Worm (Caenorhabditis elegans) whole organism, L2 larva: ENCODE data around the gene Y54G2A.40.
A peak's percentile ranks its signal among the peaks of the same experiment; 100 is the strongest.
"Not testable (repeated sequence)": the region's sequence is repeated elsewhere in the genome, so short reads cannot be mapped to it uniquely, and the experiment has no call there.

Source experiments
- F13H6.1 ChIP-seq: sonication (generic microtip); optimal IDR thresholded peaks from 2 replicates; lab custom pipeline; 2016; ENCODE audit warnings: missing genetic modification characterization, missing compliant biosample characterization
- Y55F3AM.14 ChIP-seq: fragments of 200-800 bp; sonication (Bioruptor generic); optimal IDR thresholded peaks from 2 replicates; lab custom pipeline; 2018; ENCODE audit warnings: mild to moderate bottlenecking, missing genetic modification characterization, missing compliant biosample characterization
- egl-27 ChIP-seq: sonication (generic microtip); optimal IDR thresholded peaks from 3 replicates; lab custom pipeline; 2017; ENCODE audit warnings: missing biosample characterization, missing genetic modification reagents, missing genetic modification characterization
- gmeb-1 ChIP-seq: fragments of 150-350 bp; optimal IDR thresholded peaks from 2 replicates; lab custom pipeline; 2014; ENCODE audit warnings: missing biosample characterization, missing genetic modification characterization
- lsy-2 ChIP-seq, 2 experiments: fragments of 150-350 bp in 1 of 2; sonication (generic microtip) in 1 of 2; optimal IDR thresholded peaks; 2 replicates each; lab custom pipeline; 2014 to 2017; ENCODE audit warnings: missing biosample characterization in 2 of 2, missing genetic modification characterization in 2 of 2

The Y54G2A.40 gene

DNA sequence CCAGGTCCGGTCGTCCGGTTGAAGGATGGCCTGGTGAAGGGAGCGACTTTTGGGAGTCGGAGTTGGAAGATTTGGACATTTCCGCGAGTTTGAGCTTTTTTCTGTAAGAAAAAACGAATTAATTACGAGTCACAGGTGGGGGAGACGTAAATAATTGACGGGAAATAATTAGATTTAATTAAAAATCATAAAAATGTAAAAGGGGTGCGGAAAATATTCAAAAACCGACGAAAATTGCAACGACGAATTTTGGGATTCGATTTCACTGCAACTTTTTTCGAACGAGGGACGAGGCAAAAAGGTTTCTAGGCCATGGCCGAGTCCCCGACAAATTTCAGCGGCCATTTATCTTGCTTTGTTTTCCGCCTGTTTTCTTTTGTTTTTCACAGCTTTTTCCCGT, 48.4 kb downstream of the Y54G2A.40 start, which contains the start of gene Y54G2A.19:
Y54G2A.19 (minus strand) TSS at position 101 of the 400 bp plus-strand sequence.
- TF ChIP-seq lsy-2 (tag; optimal IDR thresholded peaks at IDR 0.05; lab: Kevin White, UChicago); egl-27; gmeb-1 (tag; lab: Kevin White, UChicago): not testable (repeated sequence)

DNA sequence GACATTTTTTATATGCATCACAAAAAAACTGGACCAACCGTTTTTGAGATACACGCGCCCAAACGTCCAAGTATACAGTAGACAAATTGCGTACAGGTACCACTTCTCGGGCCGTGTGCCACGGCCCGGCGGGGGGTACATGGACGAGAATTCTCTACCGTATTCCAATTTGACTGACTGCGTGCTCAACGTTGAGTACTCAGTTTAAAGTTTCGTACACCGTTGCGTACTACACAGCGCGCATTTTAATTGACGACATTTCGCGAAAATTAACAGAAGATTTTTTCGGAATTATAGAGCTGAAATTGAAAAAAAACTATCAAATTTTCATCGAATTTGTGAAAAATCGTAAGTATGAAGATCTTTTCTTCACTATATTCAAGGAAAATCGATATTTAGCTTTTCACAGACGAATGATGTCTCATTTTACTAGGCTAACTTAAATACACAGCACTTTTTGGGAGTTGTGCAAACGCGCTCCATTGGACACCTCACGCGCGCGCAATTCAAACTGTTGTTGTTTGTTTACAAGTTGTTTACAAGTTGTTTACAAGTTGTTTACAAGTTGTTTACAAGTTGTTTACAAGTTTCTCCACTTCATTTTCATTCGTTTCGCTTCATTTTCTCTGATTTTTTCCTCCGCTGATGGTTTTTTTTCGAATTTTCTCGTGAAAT, 49.8 kb downstream of the Y54G2A.40 start:
- peak; percentile 21 for TF ChIP-seq F13H6.1 (tag; lab: Kevin White, UChicago)
- peak; percentile 29 to 76 for TF ChIP-seq lsy-2 (tag; optimal IDR thresholded peaks at IDR 0.05; lab: Kevin White, UChicago)

DNA sequence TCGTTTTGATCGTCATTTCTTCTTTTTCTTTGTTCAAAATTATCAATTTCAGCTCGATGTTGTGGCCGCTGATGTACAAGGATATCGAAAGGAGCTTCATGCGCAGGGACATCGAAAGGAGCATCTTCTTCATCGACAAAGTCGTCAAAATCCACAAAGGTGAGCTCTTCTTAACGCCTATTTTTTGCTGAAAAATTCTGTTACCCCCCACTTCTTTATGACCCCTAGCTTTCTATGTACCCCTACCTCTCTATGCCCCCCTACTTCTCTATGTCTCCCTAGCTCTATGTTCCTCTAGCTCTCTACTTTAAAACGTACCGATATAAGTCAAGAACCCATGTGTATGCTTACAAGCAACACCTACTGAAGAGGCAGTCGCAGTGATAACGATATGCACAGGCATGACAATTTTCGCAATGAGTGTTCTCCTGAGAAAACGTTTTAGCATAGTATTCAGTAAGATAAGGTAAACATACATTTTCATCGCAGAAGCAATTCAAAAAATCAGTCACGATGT, 51.4 kb downstream of the Y54G2A.40 start, which contains the start of gene Y54G2A.36:
Y54G2A.36 (plus strand) TSS at position 51 of the 517 bp plus-strand sequence.
- TF ChIP-seq Y55F3AM.14 = no peak
